Fruit fly (Drosophila melanogaster): ENCODE measurements around the gene Mcr.

Gene Mcr

dm6 chr2L:8080645-8081044 lies 2.1 kb downstream of the Mcr start (continued):
- TF ChIP-seq Mes4 (GFP tag; optimal IDR thresholded peaks at IDR 0.05) (peak; percentile 15), CG31224 (GFP tag; IDR thresholded peaks at IDR 0.05) (no peak), Chrac-16 (GFP tag; optimal IDR thresholded peaks at IDR 0.05) (no peak), CG15479 (GFP tag; optimal IDR thresholded peaks at IDR 0.05) (no peak), twi (tag; optimal IDR thresholded peaks at IDR 0.05) (peak; percentile 17), sens (GFP tag) (peak; percentile 81), btn (GFP tag; optimal IDR thresholded peaks at IDR 0.05) (no peak), CG7963 (GFP tag; IDR thresholded peaks at IDR 0.05; ENCODE audit: partially characterized antibody) (no peak), jing (GFP tag; optimal IDR thresholded peaks at IDR 0.05) (no peak), chif (GFP tag; optimal IDR thresholded peaks at IDR 0.05) (peak in 1 of 2 experiments; percentile 18), HLHmδ (GFP tag; optimal IDR thresholded peaks at IDR 0.05) (no peak), toy (GFP tag; IDR thresholded peaks at IDR 0.05) (no peak), CG8089 (GFP tag; optimal IDR thresholded peaks at IDR 0.05) (no peak), gem (tag; optimal IDR thresholded peaks at IDR 0.05) (peak; percentile 76), CG30020 (tag; optimal IDR thresholded peaks at IDR 0.05) (no peak), scrt (GFP tag; optimal IDR thresholded peaks at IDR 0.05) (no peak), Blimp-1 (GFP tag; optimal IDR thresholded peaks at IDR 0.05) (no peak), CG2129 (GFP tag; IDR thresholded peaks at IDR 0.05; ENCODE audit: partially characterized antibody) (no peak), Ravus (GFP tag; IDR thresholded peaks at IDR 0.05) (no peak), CG6254 (GFP tag; optimal IDR thresholded peaks at IDR 0.05) (no peak), Bteb2 (GFP tag; optimal IDR thresholded peaks at IDR 0.05) (no peak), CG8290 (GFP tag; optimal IDR thresholded peaks at IDR 0.05) (no peak), CG8290 (tag; optimal IDR thresholded peaks at IDR 0.05) (no peak), CG15601 (tag; optimal IDR thresholded peaks at IDR 0.05) (peak; percentile 80), CG8924 (tag; optimal IDR thresholded peaks at IDR 0.05) (peak; percentile 67), CG1602 (GFP tag; optimal IDR thresholded peaks at IDR 0.05) (peak; percentile 2), gfzf (GFP tag; optimal IDR thresholded peaks at IDR 0.05) (no peak), CG17359 (tag; optimal IDR thresholded peaks at IDR 0.05) (peak; percentile 16), fd102C (GFP tag; optimal IDR thresholded peaks at IDR 0.05) (no peak), pros (GFP tag; optimal IDR thresholded peaks at IDR 0.05) (no peak), schlank (tag; optimal IDR thresholded peaks at IDR 0.05) (no peak), br (optimal IDR thresholded peaks at IDR 0.05) (no peak), CG31441 (GFP tag; IDR thresholded peaks at IDR 0.05) (no peak), bsh (GFP tag; optimal IDR thresholded peaks at IDR 0.05) (peak; percentile 19 to 76), CG2202 (tag; optimal IDR thresholded peaks at IDR 0.05) (peak; percentile 59), grau (tag; optimal IDR thresholded peaks at IDR 0.05) (peak; percentile 49), CG9437 (GFP tag; optimal IDR thresholded peaks at IDR 0.05) (peak; percentile 8), odd (GFP tag; optimal IDR thresholded peaks at IDR 0.05) (peak; percentile 12), lov (optimal IDR thresholded peaks at IDR 0.05) (no peak), lov (GFP tag; IDR thresholded peaks at IDR 0.05) (no peak), grn (GFP tag; optimal IDR thresholded peaks at IDR 0.05) (no peak), CG12391 (tag; optimal IDR thresholded peaks at IDR 0.05) (peak; percentile 72), luna (GFP tag; optimal IDR thresholded peaks at IDR 0.05) (no peak), CG31365 (tag; optimal IDR thresholded peaks at IDR 0.05) (no peak), Scr (GFP tag; IDR thresholded peaks at IDR 0.05; ENCODE audit: partially characterized antibody) (no peak), CG4707 (GFP tag; optimal IDR thresholded peaks at IDR 0.05) (peak; percentile 30), CG9215 (GFP tag; IDR thresholded peaks at IDR 0.05) (no peak), gce (GFP tag; IDR thresholded peaks at IDR 0.05) (no peak), pita (GFP tag; optimal IDR thresholded peaks at IDR 0.05) (no peak), CG10979 (tag; optimal IDR thresholded peaks at IDR 0.05) (peak; percentile 50), CG34376 (GFP tag; optimal IDR thresholded peaks at IDR 0.05) (no peak), CoRest (tag; optimal IDR thresholded peaks at IDR 0.05) (peak; percentile 47)
